Worm (Caenorhabditis elegans) whole organism, early embryonic: Measurements from ENCODE around the gene F53C3.1.

ENCODE experiments used
- B0310.2 ChIP-seq: sonication (generic microtip); optimal IDR thresholded peaks from 2 replicates; lab custom pipeline; 2016; ENCODE audit warnings: mild to moderate bottlenecking, missing genetic modification characterization, missing compliant biosample characterization
- F13C5.2 ChIP-seq: sonication (generic microtip); optimal IDR thresholded peaks from 2 replicates; lab custom pipeline; 2017; ENCODE audit warnings: mild to moderate bottlenecking, missing genetic modification characterization, inconsistent platforms, missing compliant biosample characterization
- aly-1 ChIP-seq: sonication (generic microtip); optimal IDR thresholded peaks from 2 replicates; lab custom pipeline; 2016; ENCODE audit warnings: missing genetic modification characterization, missing compliant biosample characterization
- ama-1 ChIP-seq: fragments of 150-350 bp; optimal IDR thresholded peaks from 2 replicates; lab custom pipeline; 2014
- ceh-13 ChIP-seq: fragments of 200-800 bp; sonication (Bioruptor generic); optimal IDR thresholded peaks from 2 replicates; lab custom pipeline; 2018; ENCODE audit warnings: mild to moderate bottlenecking, missing genetic modification characterization, missing compliant biosample characterization
- ceh-36 ChIP-seq: sonication (generic microtip); optimal IDR thresholded peaks from 2 replicates; lab custom pipeline; 2016; ENCODE audit warnings: missing genetic modification characterization, inconsistent platforms, missing compliant biosample characterization
- ets-7 ChIP-seq: sonication (generic microtip); optimal IDR thresholded peaks from 2 replicates; lab custom pipeline; 2016; ENCODE audit warnings: missing genotype, missing genetic modification characterization, missing compliant biosample characterization
- flt-1 ChIP-seq: fragments of 200-800 bp; sonication (Bioruptor generic); IDR thresholded peaks from 2 replicates; pipeline ENCODE4 v1.3.6; 2022; ENCODE audit warnings: missing genetic modification characterization, missing compliant biosample characterization
- hmbx-1 ChIP-seq: sonication (generic microtip); optimal IDR thresholded peaks from 2 replicates; lab custom pipeline; 2016; ENCODE audit warnings: mild to moderate bottlenecking, missing genetic modification characterization, missing compliant biosample characterization
- hmg-4 ChIP-seq: fragments of 200-800 bp; sonication (Bioruptor generic); optimal IDR thresholded peaks from 2 replicates; lab custom pipeline; 2018; ENCODE audit warnings: mild to moderate bottlenecking, missing genetic modification characterization, missing compliant biosample characterization
- hnd-1 ChIP-seq: sonication (generic microtip); optimal IDR thresholded peaks from 2 replicates; lab custom pipeline; 2016; ENCODE audit warnings: missing genetic modification characterization, missing compliant biosample characterization
- pes-1 ChIP-seq: fragments of 200-800 bp; sonication (Bioruptor generic); IDR thresholded peaks from 2 replicates; pipeline ENCODE4 v1.3.6; 2022; ENCODE audit warnings: missing genetic modification reagents, missing genetic modification characterization, missing compliant biosample characterization
- scrt-1 ChIP-seq: fragments of 200-800 bp; sonication (Bioruptor generic); IDR thresholded peaks from 2 replicates; pipeline ENCODE4 v1.3.6; 2022; ENCODE audit warnings: missing genetic modification characterization, missing compliant biosample characterization
- sea-1 ChIP-seq: fragments of 200-800 bp; sonication (Bioruptor generic); conservative IDR thresholded peaks from 2 replicates; pipeline ENCODE4 v1.3.6; 2022; ENCODE audit warnings: missing genetic modification characterization, missing compliant biosample characterization
- tbx-11 ChIP-seq: fragments of 200-800 bp; sonication (Bioruptor generic); IDR thresholded peaks from 2 replicates; pipeline ENCODE4 v1.3.6; 2022; ENCODE audit warnings: missing genetic modification characterization, missing compliant biosample characterization
- tbx-37 ChIP-seq: fragments of 200-800 bp; sonication (Bioruptor generic); conservative IDR thresholded peaks from 2 replicates; pipeline ENCODE4 v1.3.6; 2022; ENCODE audit warnings: missing genetic modification reagents, missing genetic modification characterization, missing compliant biosample characterization
- tra-4 ChIP-seq: sonication (generic microtip); optimal IDR thresholded peaks from 2 replicates; lab custom pipeline; 2017; ENCODE audit warnings: missing genetic modification characterization, missing compliant biosample characterization

F53C3.1 gene

ce11 chrII:3947404-3947803 lies 35.6 kb downstream of the F53C3.1 start:
- TF ChIP-seq ceh-13 (GFP tag; lab: Kevin White, UChicago) = no peak
- TF ChIP-seq F13C5.2 (tag; lab: Kevin White, UChicago) = no peak
- no peak for TF ChIP-seq scrt-1 (GFP tag; lab: Robert Waterston, UW)
- TF ChIP-seq tbx-11 = no peak
- TF ChIP-seq B0310.2 = no peak
- no peak for TF ChIP-seq hmg-4 (GFP tag; lab: Kevin White, UChicago)
- TF ChIP-seq ets-7 (tag; lab: Kevin White, UChicago) = no peak
- no peak for TF ChIP-seq ceh-36 (tag; lab: Kevin White, UChicago)
- TF ChIP-seq hnd-1 (tag; lab: Kevin White, UChicago) = no peak
- TF ChIP-seq tra-4 (tag; lab: Kevin White, UChicago) = no peak
- TF ChIP-seq aly-1 (tag; lab: Kevin White, UChicago) = no peak
- no peak for TF ChIP-seq flt-1 (GFP tag; lab: Robert Waterston, UW)
- no peak for TF ChIP-seq tbx-37
- no peak for TF ChIP-seq sea-1 (GFP tag; lab: Robert Waterston, UW)
- TF ChIP-seq ama-1 (lab: Kevin White, UChicago) = no peak
- TF ChIP-seq pes-1 (GFP tag; lab: Robert Waterston, UW) = no peak
- TF ChIP-seq hmbx-1 (tag; lab: Kevin White, UChicago) = no peak

ce11 chrII:3948507-3948906 lies 36.7 kb downstream of the F53C3.1 start:
- TF ChIP-seq hmbx-1 (tag; lab: Kevin White, UChicago) = no peak
- TF ChIP-seq pes-1 (GFP tag; lab: Robert Waterston, UW) = no peak
- no peak for TF ChIP-seq tbx-37
- no peak for TF ChIP-seq hmg-4 (GFP tag; lab: Kevin White, UChicago)
- TF ChIP-seq aly-1 (tag; lab: Kevin White, UChicago) = no peak
- no peak for TF ChIP-seq ama-1 (lab: Kevin White, UChicago)
- TF ChIP-seq tbx-11 = no peak
- TF ChIP-seq hnd-1 (tag; lab: Kevin White, UChicago) = no peak
- TF ChIP-seq ets-7 (tag; lab: Kevin White, UChicago) = no peak
- TF ChIP-seq ceh-13 (GFP tag; lab: Kevin White, UChicago) = no peak
- no peak for TF ChIP-seq scrt-1 (GFP tag; lab: Robert Waterston, UW)
- TF ChIP-seq ceh-36 (tag; lab: Kevin White, UChicago) = no peak
- TF ChIP-seq flt-1 (GFP tag; lab: Robert Waterston, UW) = no peak
- no peak for TF ChIP-seq tra-4 (tag; lab: Kevin White, UChicago)
- TF ChIP-seq sea-1 (GFP tag; lab: Robert Waterston, UW) = no peak
- TF ChIP-seq F13C5.2 (tag; lab: Kevin White, UChicago) = no peak
- no peak for TF ChIP-seq B0310.2

ce11 chrII:3950077-3950476 lies 38.3 kb downstream of the F53C3.1 start, which contains the start of gene sea-2:
Gene sea-2, plus strand, starts transcription at chrII:3950377.
- no peak for TF ChIP-seq ama-1 (lab: Kevin White, UChicago)

DNA sequence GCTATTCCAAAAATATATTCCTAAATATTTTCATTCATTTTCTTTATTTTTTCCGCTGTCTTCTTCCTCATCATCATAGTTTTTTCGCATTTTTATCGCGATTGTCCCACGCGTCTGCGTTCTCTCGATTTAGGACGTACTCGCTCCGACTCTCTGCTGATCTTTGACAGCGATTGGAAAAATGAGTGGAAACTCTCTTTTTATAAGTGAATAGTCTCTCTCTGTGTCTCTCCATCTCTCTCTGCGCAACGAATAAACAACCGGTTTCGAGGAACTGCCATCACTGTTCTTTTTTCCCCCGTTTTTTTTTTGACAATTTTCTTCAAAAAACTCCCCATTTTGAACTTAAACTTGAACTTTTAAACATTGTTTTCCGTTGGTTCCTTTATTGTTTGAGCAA lies 39.5 kb downstream of the F53C3.1 start:
- TF ChIP-seq F13C5.2 (tag; lab: Kevin White, UChicago) (no peak), tra-4 (tag; lab: Kevin White, UChicago) (no peak), tbx-11 (no peak)

DNA sequence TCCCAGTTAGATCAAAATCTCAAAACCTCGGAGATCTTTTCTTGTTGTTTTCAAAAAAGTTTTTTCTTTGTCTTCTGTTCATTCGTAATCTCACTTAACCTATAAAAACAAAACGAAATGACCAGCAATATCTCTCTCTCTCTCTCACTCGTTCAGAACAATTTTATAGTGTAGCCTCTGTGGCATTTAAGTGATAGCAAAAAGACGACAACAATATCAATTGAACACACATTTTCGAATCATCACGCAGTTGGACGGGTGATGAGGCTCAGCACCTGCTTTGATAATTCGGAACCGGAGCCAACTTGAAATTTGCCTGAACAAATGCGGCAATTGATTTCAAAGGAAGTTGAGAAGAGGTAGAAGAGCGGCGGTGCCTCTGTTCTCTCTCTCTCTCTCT lies 40.6 kb downstream of the F53C3.1 start:
- TF ChIP-seq flt-1 (GFP tag; lab: Robert Waterston, UW) (no peak), sea-1 (GFP tag; lab: Robert Waterston, UW) (no peak), B0310.2 (no peak), F13C5.2 (tag; lab: Kevin White, UChicago) (no peak), ceh-13 (GFP tag; lab: Kevin White, UChicago) (no peak), tbx-37 (no peak), hnd-1 (tag; lab: Kevin White, UChicago) (no peak), scrt-1 (GFP tag; lab: Robert Waterston, UW) (no peak)

DNA sequence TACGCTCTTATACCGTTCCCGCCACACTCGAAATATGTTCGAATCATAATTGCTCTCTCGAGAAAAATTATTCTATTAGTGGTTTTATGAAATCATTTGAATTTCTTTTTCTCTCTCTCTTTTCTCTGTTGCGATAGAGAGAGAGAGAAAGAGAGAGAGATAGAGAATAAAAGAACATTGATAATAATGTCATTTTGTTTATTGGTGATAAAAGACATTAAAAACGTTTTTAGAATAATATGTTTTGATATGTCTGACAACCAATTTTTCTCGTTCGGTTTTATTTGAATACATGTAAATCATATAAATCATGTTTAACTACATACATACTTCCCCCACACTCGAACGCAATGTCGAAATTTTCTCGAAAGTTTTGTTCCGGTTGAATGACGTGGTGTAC lies 41.2 kb downstream of the F53C3.1 start:
- no peak for TF ChIP-seq ceh-13 (GFP tag; lab: Kevin White, UChicago)
- TF ChIP-seq scrt-1 (GFP tag; lab: Robert Waterston, UW) = no peak
- TF ChIP-seq sea-1 (GFP tag; lab: Robert Waterston, UW) = no peak
- TF ChIP-seq tbx-11 = no peak
- no peak for TF ChIP-seq ceh-36 (tag; lab: Kevin White, UChicago)
- no peak for TF ChIP-seq hnd-1 (tag; lab: Kevin White, UChicago)
- TF ChIP-seq aly-1 (tag; lab: Kevin White, UChicago) = no peak
- no peak for TF ChIP-seq ama-1 (lab: Kevin White, UChicago)
- TF ChIP-seq hmg-4 (GFP tag; lab: Kevin White, UChicago) = no peak
- no peak for TF ChIP-seq B0310.2
- TF ChIP-seq tbx-37 = no peak
- no peak for TF ChIP-seq ets-7 (tag; lab: Kevin White, UChicago)
- no peak for TF ChIP-seq flt-1 (GFP tag; lab: Robert Waterston, UW)

ce11 chrII:3954018-3954417 lies 42.2 kb downstream of the F53C3.1 start:
- TF ChIP-seq scrt-1 (GFP tag; lab: Robert Waterston, UW) (no peak), hnd-1 (tag; lab: Kevin White, UChicago) (no peak), hmg-4 (GFP tag; lab: Kevin White, UChicago) (no peak), flt-1 (GFP tag; lab: Robert Waterston, UW) (no peak), hmbx-1 (tag; lab: Kevin White, UChicago) (no peak), ceh-36 (tag; lab: Kevin White, UChicago) (no peak), tbx-37 (no peak), pes-1 (GFP tag; lab: Robert Waterston, UW) (no peak)

DNA sequence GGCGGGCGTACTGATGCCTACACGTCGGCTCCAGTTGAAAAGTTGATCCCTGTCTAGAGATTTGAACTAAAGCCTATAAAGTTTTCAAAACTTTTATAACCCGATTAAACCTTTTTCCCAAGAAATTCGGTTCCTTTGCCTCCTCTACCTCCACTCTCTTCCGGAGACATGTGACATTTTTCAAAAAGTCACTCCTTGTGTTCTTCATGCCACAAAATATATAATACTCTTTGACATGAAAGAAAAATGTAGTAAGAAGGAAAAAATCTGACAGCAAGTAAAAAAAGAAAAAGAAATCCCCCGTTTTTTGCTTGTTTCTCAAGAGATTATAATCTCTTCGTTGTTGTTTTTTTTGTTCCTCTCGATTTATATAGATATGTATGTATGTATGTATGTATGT lies 43.0 kb downstream of the F53C3.1 start:
- TF ChIP-seq hmg-4 (GFP tag; lab: Kevin White, UChicago) = no peak
- TF ChIP-seq F13C5.2 (tag; lab: Kevin White, UChicago) = no peak
- no peak for TF ChIP-seq B0310.2
- TF ChIP-seq hnd-1 (tag; lab: Kevin White, UChicago) = no peak
- no peak for TF ChIP-seq hmbx-1 (tag; lab: Kevin White, UChicago)
- TF ChIP-seq scrt-1 (GFP tag; lab: Robert Waterston, UW) = no peak
- no peak for TF ChIP-seq tbx-37
- TF ChIP-seq ceh-13 (GFP tag; lab: Kevin White, UChicago) = no peak
- TF ChIP-seq sea-1 (GFP tag; lab: Robert Waterston, UW) = no peak
- TF ChIP-seq tbx-11 = no peak
- no peak for TF ChIP-seq tra-4 (tag; lab: Kevin White, UChicago)
- TF ChIP-seq aly-1 (tag; lab: Kevin White, UChicago) = no peak
- TF ChIP-seq ceh-36 (tag; lab: Kevin White, UChicago) = no peak
- TF ChIP-seq ets-7 (tag; lab: Kevin White, UChicago) = no peak
- no peak for TF ChIP-seq ama-1 (lab: Kevin White, UChicago)
- TF ChIP-seq pes-1 (GFP tag; lab: Robert Waterston, UW) = no peak
- no peak for TF ChIP-seq flt-1 (GFP tag; lab: Robert Waterston, UW)
